Fruit fly (Drosophila melanogaster) whole organism, embryonic: ENCODE results near the gene snz.

Experiments used
- CG1024 ChIP-seq: fragments of 200-800 bp; sonication (Bioruptor generic); IDR thresholded peaks from 2 replicates; pipeline ENCODE4 v1.3.6; 2022; ENCODE audit warnings: missing biosample characterization, missing genetic modification characterization
- CG11247 ChIP-seq: fragments of 200-800 bp; sonication (Bioruptor generic); IDR thresholded peaks from 2 replicates; pipeline ENCODE4 v1.3.6; 2022; ENCODE audit warnings: missing biosample characterization, missing genetic modification characterization
- CG12744 ChIP-seq: fragments of 200-800 bp; sonication (Bioruptor generic); optimal IDR thresholded peaks from 2 replicates; lab custom pipeline; 2016; ENCODE audit warnings: missing biosample characterization, missing genetic modification characterization
- CG13287 ChIP-seq: fragments of 200-800 bp; sonication (Bioruptor generic); IDR thresholded peaks from 2 replicates; pipeline ENCODE4 v1.3.6; 2022; ENCODE audit warnings: missing biosample characterization, missing genetic modification characterization; ENCODE audit not compliant: partially characterized antibody
- CG14710 ChIP-seq: fragments of 200-800 bp; sonication (Bioruptor generic); optimal IDR thresholded peaks from 3 replicates; lab custom pipeline; 2019; ENCODE audit warnings: missing biosample characterization, mild to moderate bottlenecking, missing genetic modification characterization, moderate library complexity
- CG1603 ChIP-seq: fragments of 200-800 bp; sonication (Bioruptor generic); optimal IDR thresholded peaks from 2 replicates; lab custom pipeline; 2019; ENCODE audit warnings: missing biosample characterization, mild to moderate bottlenecking, missing genetic modification characterization, moderate library complexity
- CG17186 ChIP-seq: fragments of 200-800 bp; sonication (Bioruptor generic); optimal IDR thresholded peaks from 3 replicates; lab custom pipeline; 2017; ENCODE audit warnings: missing biosample characterization, missing genetic modification reagents, missing genetic modification characterization
- CG1832 ChIP-seq: fragments of 200-800 bp; sonication (Bioruptor generic); optimal IDR thresholded peaks from 2 replicates; lab custom pipeline; 2017; ENCODE audit warnings: missing biosample characterization, mild to moderate bottlenecking, missing genetic modification characterization, inconsistent platforms
- CG2199 ChIP-seq: fragments of 200-800 bp; sonication (Bioruptor generic); IDR thresholded peaks from 3 replicates; pipeline ENCODE4 v1.3.6; 2022; ENCODE audit warnings: missing biosample characterization, missing genetic modification characterization
- CG2678 ChIP-seq: fragments of 200-800 bp; sonication (Bioruptor generic); optimal IDR thresholded peaks from 3 replicates; lab custom pipeline; 2019; ENCODE audit warnings: missing biosample characterization, mild to moderate bottlenecking, missing genetic modification characterization, moderate library complexity
- CG31224 ChIP-seq: fragments of 200-800 bp; sonication (Bioruptor generic); IDR thresholded peaks from 2 replicates; pipeline ENCODE4 v1.3.6; 2022; ENCODE audit warnings: missing biosample characterization, missing genetic modification characterization
- CG31388 ChIP-seq: fragments of 200-800 bp; sonication (Bioruptor generic); optimal IDR thresholded peaks from 2 replicates; lab custom pipeline; 2016; ENCODE audit warnings: missing biosample characterization, missing genetic modification characterization
- CG33213 ChIP-seq: fragments of 200-800 bp; sonication (Bioruptor generic); optimal IDR thresholded peaks from 3 replicates; lab custom pipeline; 2016; ENCODE audit warnings: missing biosample characterization, missing genetic modification characterization
- CG4282 ChIP-seq: fragments of 200-800 bp; sonication (Bioruptor generic); optimal IDR thresholded peaks from 2 replicates; lab custom pipeline; 2016; ENCODE audit warnings: missing biosample characterization, missing genetic modification characterization
- CG4617 ChIP-seq: fragments of 200-800 bp; sonication (Bioruptor generic); optimal IDR thresholded peaks from 3 replicates; lab custom pipeline; 2016; ENCODE audit warnings: missing biosample characterization, missing genetic modification characterization, borderline replicate concordance
- CG6689 ChIP-seq: fragments of 200-800 bp; sonication (Bioruptor generic); IDR thresholded peaks from 2 replicates; pipeline ENCODE4 v1.3.6; 2022; ENCODE audit warnings: missing biosample characterization, missing genetic modification characterization
- CG6854 ChIP-seq: fragments of 200-800 bp; sonication (Bioruptor generic); optimal IDR thresholded peaks from 3 replicates; lab custom pipeline; 2017; ENCODE audit warnings: missing biosample characterization, mild to moderate bottlenecking, missing genetic modification characterization
- CG9727 ChIP-seq: fragments of 200-800 bp; sonication (Bioruptor generic); optimal IDR thresholded peaks from 3 replicates; lab custom pipeline; 2017; ENCODE audit warnings: missing biosample characterization, mild to moderate bottlenecking, missing genetic modification characterization
- Doc3 ChIP-seq: fragments of 200-800 bp; sonication (Bioruptor generic); IDR thresholded peaks from 3 replicates; pipeline ENCODE4 v1.3.6; 2022; ENCODE audit warnings: missing biosample characterization, missing genetic modification characterization; ENCODE audit not compliant: partially characterized antibody
- Eip74EF ChIP-seq, 2 experiments: fragments of 200-800 bp in 1 of 2; fragments of >200 bp in 1 of 2; sonication (Bioruptor generic) in 1 of 2; optimal IDR thresholded peaks; 2 replicates each; lab custom pipeline; 2017 to 2019; ENCODE audit warnings: missing biosample characterization in 2 of 2, missing genetic modification characterization in 2 of 2, mild to moderate bottlenecking in 1 of 2, moderate library complexity in 1 of 2
- Gug ChIP-seq: fragments of 200-800 bp; sonication (Bioruptor generic); IDR thresholded peaks from 4 replicates; pipeline ENCODE4 v1.3.6; 2022; ENCODE audit warnings: missing biosample characterization, missing genetic modification characterization
- Hr3 ChIP-seq: fragments of 200-800 bp; sonication (Bioruptor generic); optimal IDR thresholded peaks from 3 replicates; lab custom pipeline; 2016; ENCODE audit warnings: missing biosample characterization, missing genetic modification characterization
- Hsf ChIP-seq: fragments of 200-800 bp; sonication (Bioruptor generic); optimal IDR thresholded peaks from 3 replicates; lab custom pipeline; 2016; ENCODE audit warnings: missing biosample characterization, missing genetic modification characterization
- Mes4 ChIP-seq: fragments of 200-800 bp; sonication (Bioruptor generic); optimal IDR thresholded peaks from 2 replicates; lab custom pipeline; 2016; ENCODE audit warnings: missing biosample characterization, missing genetic modification characterization
- Taf1 ChIP-seq: fragments of 200-800 bp; sonication (Bioruptor generic); IDR thresholded peaks from 2 replicates; pipeline ENCODE4 v1.3.6; 2022; ENCODE audit warnings: missing biosample characterization, missing genetic modification characterization
- al ChIP-seq: fragments of 200-800 bp; sonication (Bioruptor generic); IDR thresholded peaks from 2 replicates; pipeline ENCODE4 v1.3.6; 2022; ENCODE audit warnings: missing biosample characterization, missing genetic modification characterization
- amos ChIP-seq: fragments of 200-800 bp; sonication (Bioruptor generic); IDR thresholded peaks from 2 replicates; pipeline ENCODE4 v1.3.6; 2022; ENCODE audit warnings: missing biosample characterization, missing genetic modification characterization; ENCODE audit not compliant: partially characterized antibody
- ase ChIP-seq: fragments of 200-800 bp; sonication (Bioruptor generic); IDR thresholded peaks from 3 replicates; pipeline ENCODE4 v1.3.6; 2022; ENCODE audit warnings: missing biosample characterization, missing genetic modification characterization
- br ChIP-seq: fragments of >200 bp; optimal IDR thresholded peaks from 2 replicates; lab custom pipeline; 2017
- bsh ChIP-seq, 2 experiments: fragments of 200-800 bp; sonication (Bioruptor generic); optimal IDR thresholded peaks; 2 replicates each; lab custom pipeline; 2017 to 2018; ENCODE audit warnings: mild to moderate bottlenecking in 2 of 2, missing biosample characterization in 2 of 2, missing genetic modification characterization in 2 of 2, moderate library complexity in 1 of 2
- dpn ChIP-seq, 2 experiments: fragments of 200-800 bp; sonication (Bioruptor generic); optimal IDR thresholded peaks; 3 replicates each; lab custom pipeline; 2016; ENCODE audit warnings: missing biosample characterization in 2 of 2, missing genetic modification characterization in 2 of 2
- esg ChIP-seq: fragments of 200-800 bp; sonication (Bioruptor generic); conservative IDR thresholded peaks from 2 replicates; pipeline ENCODE4 v1.3.6; 2022; ENCODE audit warnings: missing biosample characterization, missing genetic modification characterization
- fd3F ChIP-seq: fragments of 200-800 bp; sonication (Bioruptor generic); optimal IDR thresholded peaks from 2 replicates; lab custom pipeline; 2018; ENCODE audit warnings: missing biosample characterization, mild to moderate bottlenecking, missing genetic modification characterization, moderate library complexity
- fd96Cb ChIP-seq: fragments of 200-800 bp; sonication (Bioruptor generic); optimal IDR thresholded peaks from 2 replicates; lab custom pipeline; 2018; ENCODE audit warnings: missing biosample characterization, mild to moderate bottlenecking, missing genetic modification characterization, moderate library complexity
- grn ChIP-seq: fragments of 200-800 bp; sonication (Bioruptor generic); optimal IDR thresholded peaks from 3 replicates; lab custom pipeline; 2017; ENCODE audit warnings: missing biosample characterization, missing genetic modification characterization
- hbn ChIP-seq: fragments of 200-800 bp; sonication (Bioruptor generic); IDR thresholded peaks from 2 replicates; pipeline ENCODE4 v1.3.6; 2022; ENCODE audit warnings: missing biosample characterization, missing genetic modification characterization; ENCODE audit not compliant: partially characterized antibody
- kni ChIP-seq: fragments of 200-800 bp; sonication (Bioruptor generic); optimal IDR thresholded peaks from 3 replicates; lab custom pipeline; 2017; ENCODE audit warnings: mild to moderate bottlenecking, missing biosample characterization, missing genetic modification reagents, missing genetic modification characterization
- lov ChIP-seq, 2 experiments: fragments of 200-800 bp in 1 of 2; fragments of >200 bp in 1 of 2; sonication (Bioruptor generic) in 1 of 2; IDR thresholded peaks in 1 of 2; optimal IDR thresholded peaks in 1 of 2; 2 replicates in 1 of 2; 3 replicates in 1 of 2; pipeline versions ENCODE4 v1.3.6 to Lab custom; 2017 to 2022; ENCODE audit warnings: missing biosample characterization in 1 of 2, missing genetic modification characterization in 1 of 2
- pan ChIP-seq, 4 experiments: fragments of >200 bp in 3 of 4; fragments of 200-800 bp in 1 of 4; sonication (Bioruptor generic) in 1 of 4; optimal IDR thresholded peaks in 3 of 4; IDR thresholded peaks in 1 of 4; 2 replicates each; pipeline versions ENCODE4 v1.3.6 to Lab custom; 2017 to 2022; ENCODE audit warnings: missing biosample characterization in 2 of 4, missing genetic modification characterization in 2 of 4, mixed read lengths in 1 of 4
- pita ChIP-seq: fragments of 200-800 bp; sonication (Bioruptor generic); optimal IDR thresholded peaks from 2 replicates; lab custom pipeline; 2017; ENCODE audit warnings: missing biosample characterization, mild to moderate bottlenecking, missing genetic modification characterization
- pros ChIP-seq: fragments of 200-800 bp; sonication (Bioruptor generic); optimal IDR thresholded peaks from 3 replicates; lab custom pipeline; 2019; ENCODE audit warnings: missing biosample characterization, mild to moderate bottlenecking, missing genetic modification characterization, moderate library complexity
- pzg ChIP-seq: fragments of 200-800 bp; sonication (Bioruptor generic); optimal IDR thresholded peaks from 3 replicates; lab custom pipeline; 2018; ENCODE audit warnings: missing biosample characterization, mild to moderate bottlenecking, missing genetic modification characterization, moderate library complexity
- seq ChIP-seq: fragments of 200-800 bp; sonication (Bioruptor generic); IDR thresholded peaks from 2 replicates; pipeline ENCODE4 v1.3.6; 2022; ENCODE audit warnings: missing biosample characterization, missing genetic modification characterization
- tll ChIP-seq, 2 experiments: fragments of 200-800 bp in 1 of 2; fragments of >200 bp in 1 of 2; sonication (Bioruptor generic) in 1 of 2; optimal IDR thresholded peaks; 2 replicates each; lab custom pipeline; 2017 to 2019; ENCODE audit warnings: missing biosample characterization in 2 of 2, missing genetic modification characterization in 2 of 2, mild to moderate bottlenecking in 1 of 2, moderate library complexity in 1 of 2
- twi ChIP-seq: fragments of 200-800 bp; optimal IDR thresholded peaks from 2 replicates; lab custom pipeline; 2019; ENCODE audit warnings: missing biosample characterization, mild to moderate bottlenecking, missing genetic modification characterization, moderate library complexity
- tx ChIP-seq: fragments of 200-800 bp; sonication (Bioruptor generic); optimal IDR thresholded peaks from 2 replicates; lab custom pipeline; 2016; ENCODE audit warnings: missing biosample characterization, missing genetic modification characterization
- zf30C ChIP-seq: fragments of 200-800 bp; sonication (Bioruptor generic); optimal IDR thresholded peaks from 3 replicates; lab custom pipeline; 2018; ENCODE audit warnings: missing biosample characterization, mild to moderate bottlenecking, missing genetic modification characterization

The snz gene

DNA sequence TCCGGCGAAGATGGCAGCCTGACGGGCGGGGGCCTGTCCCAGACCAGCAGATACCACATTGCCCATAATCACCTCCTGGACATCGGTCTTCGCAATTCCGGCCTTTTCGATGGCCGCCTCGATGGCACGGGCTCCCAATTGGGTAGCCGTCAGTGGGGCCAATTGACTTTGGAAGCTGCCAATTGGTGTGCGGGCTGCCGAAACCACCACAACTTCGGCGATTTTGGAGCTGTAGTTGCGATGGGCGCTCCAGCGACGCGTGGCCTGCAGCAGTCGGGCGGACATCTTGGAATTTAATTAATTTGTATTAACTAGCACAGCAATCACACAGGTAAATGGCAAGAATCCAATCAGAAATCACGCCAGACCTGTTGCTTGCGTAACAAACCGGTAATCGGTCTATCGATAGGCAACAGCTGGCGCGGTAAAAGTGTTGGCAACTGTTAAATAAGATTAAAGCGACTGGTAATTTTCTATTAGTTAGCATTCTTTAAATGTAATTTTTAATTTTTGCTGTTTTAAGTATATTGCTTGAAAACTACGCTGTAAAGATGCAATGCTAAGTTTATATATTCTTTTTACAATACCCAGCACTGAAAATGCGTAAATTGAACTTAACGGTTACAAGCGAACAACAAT is 23.4 kb upstream of the snz start, which contains the start of gene Acat1 (continued):
- TF ChIP-seq pan (optimal IDR thresholded peaks at IDR 0.05; lab: Kevin White, UChicago) (no peak), pan (GFP tag; optimal IDR thresholded peaks at IDR 0.05 in 1 of 2, IDR thresholded peaks at IDR 0.05 in 1 of 2) (peak in 1 of 2 experiments; percentile 61), CG17186 (GFP tag; lab: Kevin White, UChicago) (peak; percentile 22), twi (tag; lab: Kevin White, UChicago) (no peak), tll (GFP tag; optimal IDR thresholded peaks at IDR 0.05; lab: Kevin White, UChicago) (no peak), Hsf (GFP tag; lab: Kevin White, UChicago) (peak; percentile 69), CG1832 (no peak), lov (optimal IDR thresholded peaks at IDR 0.05; lab: Kevin White, UChicago) (no peak), lov (GFP tag; IDR thresholded peaks at IDR 0.05; lab: Robert Waterston, UW) (no peak), CG14710 (tag; lab: Kevin White, UChicago) (peak; percentile 53), CG2199 (GFP tag; lab: Robert Waterston, UW) (0 out of 3 replicates have a peak, but pooled peaks have one; percentile 15), CG4282 (GFP tag; lab: Kevin White, UChicago) (no peak), amos (peak; percentile 46; the same call in 1 of the 2 replicates), grn (GFP tag; lab: Kevin White, UChicago) (no peak), kni (GFP tag; lab: Kevin White, UChicago) (no peak), Hr3 (GFP tag; lab: Kevin White, UChicago) (peak; percentile 35), pros (GFP tag; lab: Kevin White, UChicago) (no peak), al (peak; percentile 7; the same call in 1 of the 2 replicates), CG4617 (GFP tag; lab: Kevin White, UChicago) (no peak), CG31388 (GFP tag; lab: Kevin White, UChicago) (no peak), Gug (no peak), CG12744 (GFP tag; lab: Kevin White, UChicago) (peak; percentile 28), CG2678 (peak; percentile 58), CG11247 (GFP tag; lab: Robert Waterston, UW) (peak; percentile 41; the same call in 1 of the 2 replicates), CG1603 (tag; lab: Kevin White, UChicago) (no peak), zf30C (GFP tag; lab: Kevin White, UChicago) (no peak), dpn (GFP tag; optimal IDR thresholded peaks at IDR 0.05; lab: Kevin White, UChicago) (peak; percentile 44 to 64), esg (GFP tag; lab: Robert Waterston, UW) (peak; percentile 28; the same call in 1 of the 2 replicates), hbn (GFP tag; lab: Robert Waterston, UW) (peak; percentile 18; the same call in 1 of the 2 replicates), CG13287 (peak; percentile 62), CG31224 (GFP tag; lab: Robert Waterston, UW) (0 out of 2 replicates have a peak, but pooled peaks have one; percentile 30), Mes4 (GFP tag; lab: Kevin White, UChicago) (no peak), CG9727 (GFP tag; lab: Kevin White, UChicago) (peak; percentile 59), pzg (GFP tag; lab: Kevin White, UChicago) (peak; percentile 50), bsh (GFP tag; optimal IDR thresholded peaks at IDR 0.05; lab: Kevin White, UChicago) (peak in 1 of 2 experiments; percentile 64), seq (GFP tag; lab: Robert Waterston, UW) (no peak), Taf1 (GFP tag; lab: Robert Waterston, UW) (no peak), br (lab: Kevin White, UChicago) (no peak), CG6854 (GFP tag; lab: Kevin White, UChicago) (no peak), fd3F (GFP tag; lab: Kevin White, UChicago) (no peak), fd96Cb (tag; lab: Kevin White, UChicago) (peak; percentile 35), Eip74EF (GFP tag; optimal IDR thresholded peaks at IDR 0.05; lab: Kevin White, UChicago) (no peak), CG33213 (no peak), Doc3 (GFP tag; lab: Robert Waterston, UW) (0 out of 3 replicates have a peak, but pooled peaks have one; percentile 17), CG1024 (GFP tag; lab: Robert Waterston, UW) (no peak), pita (GFP tag; lab: Kevin White, UChicago) (no peak), CG6689 (peak; percentile 66), tx (peak; percentile 44), ase (GFP tag; lab: Robert Waterston, UW) (no peak)
